Worm (Caenorhabditis elegans) whole organism, young adult: ENCODE data around the gene srx-14.
A peak's percentile ranks its signal among the peaks of the same experiment; 100 is the strongest.

Experiments used
- B0035.1 ChIP-seq: sonication (generic microtip); optimal IDR thresholded peaks from 2 replicates; lab custom pipeline; 2016; ENCODE audit warnings: missing genetic modification characterization, mild to moderate bottlenecking, missing compliant biosample characterization, missing genotype, missing genetic modification reagents
- C06A6.2 ChIP-seq: fragments of 200-800 bp; sonication (Bioruptor generic); conservative IDR thresholded peaks from 2 replicates; pipeline ENCODE4 v1.3.6; 2022; ENCODE audit warnings: missing genetic modification characterization, missing compliant biosample characterization
- D2030.7 ChIP-seq: fragments of 200-800 bp; sonication (Bioruptor generic); IDR thresholded peaks from 2 replicates; pipeline ENCODE4 v1.3.6; 2022; ENCODE audit warnings: missing genetic modification reagents, missing genetic modification characterization, missing compliant biosample characterization
- F22D6.2 ChIP-seq: sonication (generic microtip); optimal IDR thresholded peaks from 2 replicates; lab custom pipeline; 2016; ENCODE audit warnings: mild to moderate bottlenecking, missing genetic modification characterization, missing compliant biosample characterization
- F55B11.4 ChIP-seq: sonication (generic microtip); optimal IDR thresholded peaks from 2 replicates; lab custom pipeline; 2016; ENCODE audit warnings: missing compliant biosample characterization, missing genetic modification characterization, borderline replicate concordance; ENCODE audit not compliant: insufficient read depth
- K12H6.12 ChIP-seq: fragments of 200-800 bp; sonication (Bioruptor generic); optimal IDR thresholded peaks from 2 replicates; lab custom pipeline; 2018; ENCODE audit warnings: mild to moderate bottlenecking, missing genetic modification characterization, missing compliant biosample characterization
- Y56A3A.18 ChIP-seq: fragments of 200-800 bp; sonication (Bioruptor generic); IDR thresholded peaks from 2 replicates; pipeline ENCODE4 v1.3.6; 2022; ENCODE audit warnings: missing genetic modification reagents, missing genetic modification characterization, missing compliant biosample characterization
- Y67H2A.10 ChIP-seq: fragments of 200-800 bp; sonication (Bioruptor generic); conservative IDR thresholded peaks from 2 replicates; pipeline ENCODE4 v1.3.6; 2022; ENCODE audit warnings: missing genetic modification reagents, missing genetic modification characterization, missing compliant biosample characterization
- Y95B8A.8 ChIP-seq: fragments of 200-800 bp; sonication (Bioruptor generic); IDR thresholded peaks from 2 replicates; pipeline ENCODE4 v1.3.6; 2022; ENCODE audit warnings: missing genetic modification reagents, missing genetic modification characterization, missing compliant biosample characterization
- atf-7 ChIP-seq: sonication (generic microtip); optimal IDR thresholded peaks from 2 replicates; lab custom pipeline; 2017; ENCODE audit warnings: mild to moderate bottlenecking, missing genetic modification characterization, missing compliant biosample characterization
- attf-3 ChIP-seq: fragments of 200-800 bp; sonication (Bioruptor generic); conservative IDR thresholded peaks from 2 replicates; pipeline ENCODE4 v1.3.6; 2022; ENCODE audit warnings: missing genetic modification reagents, missing genetic modification characterization, missing compliant biosample characterization
- attf-5 ChIP-seq: fragments of 200-800 bp; sonication (Bioruptor generic); optimal IDR thresholded peaks from 2 replicates; lab custom pipeline; 2018; ENCODE audit warnings: mild to moderate bottlenecking, missing genetic modification characterization, missing compliant biosample characterization
- bed-1 ChIP-seq: fragments of 200-800 bp; sonication (Bioruptor generic); IDR thresholded peaks from 2 replicates; pipeline ENCODE4 v1.3.6; 2022; ENCODE audit warnings: missing genetic modification reagents, missing genetic modification characterization, missing compliant biosample characterization
- ccch-3 ChIP-seq: fragments of 200-800 bp; sonication (Bioruptor generic); optimal IDR thresholded peaks from 2 replicates; lab custom pipeline; 2018; ENCODE audit warnings: mild to moderate bottlenecking, missing genetic modification characterization, missing compliant biosample characterization
- cebp-1 ChIP-seq, 2 experiments: fragments of 200-800 bp in 1 of 2; sonication (Bioruptor generic) in 1 of 2; sonication (generic microtip) in 1 of 2; IDR thresholded peaks in 1 of 2; optimal IDR thresholded peaks in 1 of 2; 2 replicates each; pipeline versions ENCODE4 v1.3.6 to Lab custom; 2017 to 2022; ENCODE audit warnings: missing compliant biosample characterization in 2 of 2, missing genetic modification characterization in 2 of 2, mild to moderate bottlenecking in 1 of 2, missing genetic modification reagents in 1 of 2, moderate library complexity in 1 of 2
- ceh-100 ChIP-seq: fragments of 200-800 bp; sonication (Bioruptor generic); IDR thresholded peaks from 2 replicates; pipeline ENCODE4 v1.3.6; 2022; ENCODE audit warnings: missing genetic modification reagents, missing genetic modification characterization, missing compliant biosample characterization
- ceh-58 ChIP-seq: fragments of 200-800 bp; sonication (Bioruptor generic); IDR thresholded peaks from 2 replicates; pipeline ENCODE4 v1.3.6; 2022; ENCODE audit warnings: missing genetic modification characterization, missing compliant biosample characterization
- ceh-79 ChIP-seq: sonication (generic microtip); optimal IDR thresholded peaks from 2 replicates; lab custom pipeline; 2017; ENCODE audit warnings: mild to moderate bottlenecking, missing genetic modification characterization, missing compliant biosample characterization
- dox-1 ChIP-seq: fragments of 200-800 bp; sonication (Bioruptor generic); IDR thresholded peaks from 2 replicates; pipeline ENCODE4 v1.3.6; 2022; ENCODE audit warnings: missing genetic modification reagents, missing genetic modification characterization, missing compliant biosample characterization
- egl-18 ChIP-seq: fragments of 200-800 bp; sonication (Bioruptor generic); IDR thresholded peaks from 2 replicates; pipeline ENCODE4 v1.3.6; 2022; ENCODE audit warnings: missing genetic modification reagents, missing genetic modification characterization, missing compliant biosample characterization
- egl-44 ChIP-seq: fragments of 200-800 bp; sonication (Bioruptor generic); IDR thresholded peaks from 2 replicates; pipeline ENCODE4 v1.3.6; 2022; ENCODE audit warnings: missing genetic modification reagents, missing genetic modification characterization, missing compliant biosample characterization
- ekl-4 ChIP-seq: fragments of 200-800 bp; sonication (Bioruptor generic); IDR thresholded peaks from 2 replicates; pipeline ENCODE4 v1.3.6; 2022; ENCODE audit warnings: missing genetic modification reagents, missing genetic modification characterization, missing compliant biosample characterization
- fkh-3 ChIP-seq: sonication (generic microtip); optimal IDR thresholded peaks from 2 replicates; lab custom pipeline; 2016; ENCODE audit warnings: mild to moderate bottlenecking, missing genetic modification characterization, missing compliant biosample characterization
- him-1 ChIP-seq: sonication (generic microtip); optimal IDR thresholded peaks from 2 replicates; lab custom pipeline; 2016; ENCODE audit warnings: missing genotype, missing genetic modification reagents, missing genetic modification characterization, missing compliant biosample characterization
- hlh-12 ChIP-seq: sonication (generic microtip); optimal IDR thresholded peaks from 2 replicates; lab custom pipeline; 2016; ENCODE audit warnings: missing genetic modification characterization, missing compliant biosample characterization
- hmg-1.2 ChIP-seq: fragments of 200-800 bp; sonication (Bioruptor generic); IDR thresholded peaks from 2 replicates; pipeline ENCODE4 v1.3.6; 2022; ENCODE audit warnings: missing genetic modification reagents, missing genetic modification characterization, missing compliant biosample characterization
- hrde-1 ChIP-seq: sonication (generic microtip); optimal IDR thresholded peaks from 2 replicates; lab custom pipeline; 2016; ENCODE audit warnings: missing genetic modification characterization, mild to moderate bottlenecking, missing compliant biosample characterization, moderate library complexity, missing genotype, missing genetic modification reagents, borderline replicate concordance
- lin-26 ChIP-seq: fragments of 200-800 bp; sonication (Bioruptor generic); IDR thresholded peaks from 2 replicates; pipeline ENCODE4 v1.3.6; 2022; ENCODE audit warnings: missing genetic modification reagents, missing genetic modification characterization, missing compliant biosample characterization
- lir-1 ChIP-seq: fragments of 200-800 bp; sonication (Bioruptor generic); conservative IDR thresholded peaks from 2 replicates; pipeline ENCODE4 v1.3.6; 2022; ENCODE audit warnings: missing genetic modification reagents, missing genetic modification characterization, missing compliant biosample characterization
- lsy-27 ChIP-seq: sonication (generic microtip); optimal IDR thresholded peaks from 2 replicates; lab custom pipeline; 2017; ENCODE audit warnings: missing genetic modification characterization, mild to moderate bottlenecking, missing compliant biosample characterization, antibody characterized with exemption, missing genotype, borderline replicate concordance; ENCODE audit not compliant: insufficient read depth
- nfya-1 ChIP-seq: sonication (generic microtip); optimal IDR thresholded peaks from 2 replicates; lab custom pipeline; 2017; ENCODE audit warnings: antibody characterized with exemption, missing compliant biosample characterization, missing genetic modification characterization, borderline replicate concordance; ENCODE audit not compliant: insufficient read depth
- nfya-2 ChIP-seq: fragments of 200-800 bp; sonication (Bioruptor generic); IDR thresholded peaks from 2 replicates; pipeline ENCODE4 v1.3.6; 2022; ENCODE audit warnings: missing genetic modification reagents, missing genetic modification characterization, missing compliant biosample characterization
- nfyb-1 ChIP-seq: fragments of 200-800 bp; sonication (Bioruptor generic); IDR thresholded peaks from 2 replicates; pipeline ENCODE4 v1.3.6; 2022; ENCODE audit warnings: missing genetic modification reagents, missing genetic modification characterization, missing compliant biosample characterization
- nhr-120 ChIP-seq: fragments of 200-800 bp; sonication (Bioruptor generic); IDR thresholded peaks from 2 replicates; pipeline ENCODE4 v1.3.6; 2022; ENCODE audit warnings: missing genetic modification characterization, missing compliant biosample characterization
- nhr-179 ChIP-seq: sonication (generic microtip); optimal IDR thresholded peaks from 2 replicates; lab custom pipeline; 2016; ENCODE audit warnings: mild to moderate bottlenecking, missing genetic modification characterization, missing compliant biosample characterization
- repo-1 ChIP-seq: sonication (generic microtip); optimal IDR thresholded peaks from 2 replicates; lab custom pipeline; 2017; ENCODE audit warnings: mild to moderate bottlenecking, missing genetic modification characterization, missing compliant biosample characterization
- rpc-1 ChIP-seq, 2 experiments: fragments of 150-350 bp in 1 of 2; sonication (generic microtip) in 1 of 2; optimal IDR thresholded peaks; 2 replicates each; lab custom pipeline; 2014 to 2018; ENCODE audit warnings: missing biosample characterization in 1 of 2, missing genetic modification characterization in 1 of 2, missing genetic modification reagents in 1 of 2, missing genotype in 1 of 2
- sdz-38 ChIP-seq: sonication (generic microtip); optimal IDR thresholded peaks from 2 replicates; lab custom pipeline; 2016; ENCODE audit warnings: missing genotype, missing genetic modification characterization, missing compliant biosample characterization
- sea-2 ChIP-seq: fragments of 200-800 bp; sonication (Bioruptor generic); IDR thresholded peaks from 2 replicates; pipeline ENCODE4 v1.3.6; 2022; ENCODE audit warnings: missing genetic modification characterization, missing compliant biosample characterization
- snpc-1.1 ChIP-seq: sonication (generic microtip); optimal IDR thresholded peaks from 2 replicates; lab custom pipeline; 2017; ENCODE audit warnings: missing genetic modification characterization, mild to moderate bottlenecking, missing compliant biosample characterization, antibody characterized with exemption, moderate library complexity, missing genotype, missing genetic modification reagents; ENCODE audit not compliant: insufficient read depth
- snpc-4 ChIP-seq, 5 experiments: fragments of 150-350 bp in 1 of 5; sonication (generic microtip) in 4 of 5; optimal IDR thresholded peaks; 2 replicates each; lab custom pipeline; 2014 to 2018; ENCODE audit warnings: missing genetic modification characterization in 5 of 5, missing biosample characterization in 3 of 5, antibody characterized with exemption in 2 of 5, mild to moderate bottlenecking in 2 of 5, missing compliant biosample characterization in 2 of 5, missing genotype in 2 of 5, moderate library complexity in 2 of 5, missing genetic modification reagents in 1 of 5
- unc-62 ChIP-seq: fragments of 150-350 bp; optimal IDR thresholded peaks from 2 replicates; lab custom pipeline; 2014; ENCODE audit warnings: missing biosample characterization, missing genetic modification reagents, missing genetic modification characterization
- ztf-3 ChIP-seq: fragments of 200-800 bp; sonication (Bioruptor generic); optimal IDR thresholded peaks from 2 replicates; lab custom pipeline; 2018; ENCODE audit warnings: mild to moderate bottlenecking, missing genetic modification characterization, missing compliant biosample characterization
- ztf-6 ChIP-seq: fragments of 200-800 bp; sonication (Bioruptor generic); IDR thresholded peaks from 2 replicates; pipeline ENCODE4 v1.3.6; 2022; ENCODE audit warnings: missing genetic modification reagents, missing genetic modification characterization, missing compliant biosample characterization

The srx-14 gene

ce11 chrIV:1093870-1094564 lies 19.5 kb downstream of the srx-14 start, which contains the start of the genes cct-8 and Y55F3AR.2 (continued):
- TF ChIP-seq atf-7 (tag; lab: Kevin White, UChicago) (peak; percentile 96), fkh-3 (tag; lab: Kevin White, UChicago) (peak; percentile 79), C06A6.2 (GFP tag; lab: Robert Waterston, UW) (peak; percentile 96), snpc-4 (GFP tag; optimal IDR thresholded peaks at IDR 0.05; lab: Kevin White, UChicago) (peak; percentile 71), snpc-4 (tag; optimal IDR thresholded peaks at IDR 0.05; lab: Kevin White, UChicago) (peak; percentile 69 to 87 (median 78)), attf-5 (GFP tag; lab: Kevin White, UChicago) (peak; percentile 97), attf-3 (GFP tag; lab: Robert Waterston, UW) (peak; percentile 95), nfya-1 (tag; lab: Kevin White, UChicago) (no peak), snpc-1.1 (peak; percentile 71), nhr-120 (GFP tag; lab: Robert Waterston, UW) (0 out of 2 replicates have a peak, but pooled peaks have one; percentile 66), ztf-6 (GFP tag; lab: Robert Waterston, UW) (peak; percentile 93), hlh-12 (tag; lab: Kevin White, UChicago) (no peak), egl-44 (peak; percentile 74; the same call in 1 of the 2 replicates), ccch-3 (GFP tag; lab: Kevin White, UChicago) (peak; percentile 1), rpc-1 (optimal IDR thresholded peaks at IDR 0.05; lab: Kevin White, UChicago) (peak; percentile 44), rpc-1 (tag; optimal IDR thresholded peaks at IDR 0.05; lab: Kevin White, UChicago) (peak; percentile 2), sdz-38 (no peak), ceh-58 (no peak), Y56A3A.18 (GFP tag; lab: Robert Waterston, UW) (peak; percentile 99), him-1 (peak; percentile 66), bed-1 (GFP tag; lab: Robert Waterston, UW) (0 out of 2 replicates have a peak, but pooled peaks have one; percentile 77), hmg-1.2 (GFP tag; lab: Robert Waterston, UW) (peak; percentile 91), nhr-179 (tag; lab: Kevin White, UChicago) (no peak), hrde-1 (peak; percentile 88), ztf-3 (GFP tag; lab: Kevin White, UChicago) (peak; percentile 87), B0035.1 (tag; lab: Kevin White, UChicago) (peak; percentile 82), sea-2 (GFP tag; lab: Robert Waterston, UW) (peak; percentile 87; the same call in 1 of the 2 replicates), egl-18 (peak; percentile 86; the same call in 1 of the 2 replicates), F22D6.2 (peak; percentile 86), lin-26 (GFP tag; lab: Robert Waterston, UW) (peak; percentile 65; the same call in 1 of the 2 replicates), Y95B8A.8 (GFP tag; lab: Robert Waterston, UW) (peak; percentile 97), cebp-1 (GFP tag; IDR thresholded peaks at IDR 0.05; lab: Robert Waterston, UW) (peak; percentile 91), cebp-1 (tag; optimal IDR thresholded peaks at IDR 0.05; lab: Kevin White, UChicago) (peak; percentile 97), ekl-4 (GFP tag; lab: Robert Waterston, UW) (peak; percentile 99), F55B11.4 (tag; lab: Kevin White, UChicago) (no peak), ceh-100 (GFP tag; lab: Robert Waterston, UW) (peak; percentile 91), lir-1 (peak; percentile 98), lsy-27 (tag; lab: Kevin White, UChicago) (peak; percentile 80), Y67H2A.10 (GFP tag; lab: Robert Waterston, UW) (peak; percentile 95), dox-1 (GFP tag; lab: Robert Waterston, UW) (peak; percentile 99), ceh-79 (tag; lab: Kevin White, UChicago) (peak; percentile 80), K12H6.12 (tag; lab: Kevin White, UChicago) (peak; percentile 92), D2030.7 (GFP tag; lab: Robert Waterston, UW) (peak; percentile 97), nfya-2 (GFP tag; lab: Robert Waterston, UW) (peak; percentile 92), nfyb-1 (GFP tag; lab: Robert Waterston, UW) (peak; percentile 99), unc-62 (GFP tag; lab: Kevin White, UChicago) (no peak), repo-1 (tag; lab: Kevin White, UChicago) (peak; percentile 99)
